Worm (Caenorhabditis elegans): Measurements from ENCODE around the gene clc-22.
A peak's percentile ranks its signal among the peaks of the same experiment; 100 is the strongest.

Gene clc-22

ce11 chrII:3957455-3958212, 38.2 kb downstream of the clc-22 start:
- TF ChIP-seq sea-2 (GFP tag; IDR thresholded peaks at IDR 0.05) (peak; percentile 52; the same call in 1 of the 2 replicates), madf-8 (GFP tag; conservative IDR thresholded peaks at IDR 0.05) (no peak), nfyb-1 (GFP tag; IDR thresholded peaks at IDR 0.05) (0 out of 2 replicates have a peak, but pooled peaks have one; percentile 17)

ce11 chrII:3956744-3957143, 39.1 kb downstream of the clc-22 start:
- TF ChIP-seq nhr-80 (tag; optimal IDR thresholded peaks at IDR 0.05) (no peak), somi-1 (GFP tag; optimal IDR thresholded peaks at IDR 0.05) (peak; percentile 51), F37B4.10 (GFP tag; IDR thresholded peaks at IDR 0.05) (no peak), Y79H2A.3 (GFP tag; conservative IDR thresholded peaks at IDR 0.05) (no peak), lin-26 (GFP tag; IDR thresholded peaks at IDR 0.05) (no peak), zfh-2 (GFP tag; conservative IDR thresholded peaks at IDR 0.05) (no peak), tlf-1 (GFP tag; optimal IDR thresholded peaks at IDR 0.05) (no peak), sptf-2 (GFP tag; optimal IDR thresholded peaks at IDR 0.05) (no peak)

ce11 chrII:3955938-3956337, 39.9 kb downstream of the clc-22 start:
- no peak for TF ChIP-seq egl-44 (GFP tag; IDR thresholded peaks at IDR 0.05)
- no peak for TF ChIP-seq sdz-38 (tag; optimal IDR thresholded peaks at IDR 0.05)
- TF ChIP-seq hmg-1.2 (GFP tag; IDR thresholded peaks at IDR 0.05), result no peak
- no peak for TF ChIP-seq F10E7.11 (tag; optimal IDR thresholded peaks at IDR 0.05)
- TF ChIP-seq F37B4.10 (GFP tag; IDR thresholded peaks at IDR 0.05), result no peak
- TF ChIP-seq snpc-3.4 (tag; optimal IDR thresholded peaks at IDR 0.05), result no peak
- no peak for TF ChIP-seq lin-35 (GFP tag; optimal IDR thresholded peaks at IDR 0.05)
- no peak for TF ChIP-seq ZK185.1 (tag; optimal IDR thresholded peaks at IDR 0.05; ENCODE audit: poor library complexity, severe bottlenecking)
- TF ChIP-seq madf-3 (GFP tag; IDR thresholded peaks at IDR 0.05), result no peak
- TF ChIP-seq lir-1 (GFP tag; conservative IDR thresholded peaks at IDR 0.05), result no peak
- no peak for TF ChIP-seq bed-1 (GFP tag; IDR thresholded peaks at IDR 0.05)
- no peak for TF ChIP-seq ceh-40 (GFP tag; IDR thresholded peaks at IDR 0.05)
- no peak for TF ChIP-seq lin-26 (GFP tag; IDR thresholded peaks at IDR 0.05)
- TF ChIP-seq dpl-1 (GFP tag; optimal IDR thresholded peaks at IDR 0.05), result no peak
- no peak for TF ChIP-seq F57C9.4 (tag; optimal IDR thresholded peaks at IDR 0.05)

- TF ChIP-seq F22D6.2 (tag; optimal IDR thresholded peaks at IDR 0.05), result no peak
- TF ChIP-seq dpff-1 (tag; optimal IDR thresholded peaks at IDR 0.05), result no peak
- no peak for TF ChIP-seq dpl-1 (GFP tag; optimal IDR thresholded peaks at IDR 0.05)
- no peak for TF ChIP-seq cebp-1 (GFP tag; IDR thresholded peaks at IDR 0.05)
- TF ChIP-seq cebp-1 (tag; optimal IDR thresholded peaks at IDR 0.05), result peak; percentile 4
- TF ChIP-seq snpc-3.4 (tag; optimal IDR thresholded peaks at IDR 0.05), result no peak
- no peak for TF ChIP-seq mcd-1 (GFP tag; IDR thresholded peaks at IDR 0.05)
- TF ChIP-seq aptf-3 (GFP tag; IDR thresholded peaks at IDR 0.05), result no peak
These were observed 41.0 kb downstream of the clc-22 start for ce11 chrII:3954838-3955237.

- TF ChIP-seq nhr-80 (tag; optimal IDR thresholded peaks at IDR 0.05) (peak; percentile 46), Y95B8A.8 (GFP tag; IDR thresholded peaks at IDR 0.05) (no peak), xnd-1 (tag; optimal IDR thresholded peaks at IDR 0.05) (no peak)
These were observed 41.9 kb downstream of the clc-22 start for ce11 chrII:3954018-3954417.

Measured in whole organism, young adult.